Worm (Caenorhabditis elegans) whole organism, midembryonic: ENCODE data around the gene srt-22.
"Not testable (repeated sequence)": the region's sequence is repeated elsewhere in the genome, so short reads cannot be mapped to it uniquely, and the experiment has no call there.

Source experiments
- klf-2 ChIP-seq: fragments of 200-800 bp; sonication (Bioruptor generic); conservative IDR thresholded peaks from 2 replicates; pipeline ENCODE4 v1.3.6; 2022; ENCODE audit warnings: missing genetic modification reagents, missing genetic modification characterization, missing compliant biosample characterization
- ref-1 ChIP-seq: fragments of 200-800 bp; sonication (Bioruptor generic); conservative IDR thresholded peaks from 2 replicates; pipeline ENCODE4 v1.3.6; 2022; ENCODE audit warnings: missing genetic modification reagents, missing genetic modification characterization, missing compliant biosample characterization
- tab-1 ChIP-seq: fragments of 200-800 bp; sonication (Bioruptor generic); IDR thresholded peaks from 2 replicates; pipeline ENCODE4 v1.3.6; 2022; ENCODE audit warnings: missing genetic modification characterization, missing compliant biosample characterization
- ztf-23 ChIP-seq: fragments of 200-800 bp; sonication (Bioruptor generic); IDR thresholded peaks from 2 replicates; pipeline ENCODE4 v1.3.6; 2022; ENCODE audit warnings: missing genetic modification reagents, missing genetic modification characterization, missing compliant biosample characterization
- ztf-29 ChIP-seq: fragments of 200-800 bp; sonication (Bioruptor generic); IDR thresholded peaks from 2 replicates; pipeline ENCODE4 v1.3.6; 2022; ENCODE audit warnings: missing genetic modification reagents, missing genetic modification characterization, missing compliant biosample characterization

DNA sequence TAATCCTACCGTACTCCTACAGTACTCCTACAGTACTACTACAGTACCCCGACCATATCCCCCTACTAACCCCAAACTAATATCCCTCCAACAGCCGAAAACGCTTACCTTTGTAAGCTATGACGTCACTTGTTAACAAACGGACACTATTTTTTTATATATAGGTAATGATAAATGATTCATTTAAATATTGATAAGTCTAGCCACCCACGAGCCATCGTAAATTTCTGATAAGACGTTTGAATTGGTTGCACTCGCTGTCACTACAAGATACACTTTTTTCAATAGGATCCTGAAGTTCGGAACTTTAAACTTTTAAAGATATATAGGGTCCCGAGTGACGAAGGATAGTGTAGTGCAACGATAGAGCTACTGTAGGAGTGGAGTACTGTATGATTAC lies 6.9 kb upstream of the srt-22 start, which contains the start of gene nhr-247:
- not testable (repeated sequence) for TF ChIP-seq tab-1, ref-1, klf-2, ztf-29, ztf-23 (GFP tag; lab: Robert Waterston, UW)
